Worm (Caenorhabditis elegans) whole organism, L4 larva: ENCODE results near the gene F27C8.3.
A peak's percentile ranks its signal among the peaks of the same experiment; 100 is the strongest.

ENCODE experiments used
- R02D3.7 ChIP-seq: fragments of 150-350 bp; sonication (generic microtip); optimal IDR thresholded peaks from 3 replicates; lab custom pipeline; 2014; ENCODE audit warnings: missing biosample characterization, missing genetic modification characterization
- T26A8.4 ChIP-seq: fragments of 200-800 bp; sonication (Bioruptor generic); IDR thresholded peaks from 2 replicates; pipeline ENCODE4 v1.3.6; 2022; ENCODE audit warnings: missing genetic modification characterization, missing compliant biosample characterization
- Y75B8A.6 ChIP-seq: fragments of 200-800 bp; sonication (Bioruptor generic); IDR thresholded peaks from 2 replicates; pipeline ENCODE4 v1.3.6; 2022; ENCODE audit warnings: missing genetic modification reagents, missing genetic modification characterization, missing compliant biosample characterization
- aha-1 ChIP-seq: fragments of 150-350 bp; peaks from one replicate; lab custom pipeline; 2014; ENCODE audit warnings: missing biosample characterization, missing genetic modification characterization
- arid-1 ChIP-seq: fragments of 200-800 bp; sonication (Bioruptor generic); conservative IDR thresholded peaks from 2 replicates; pipeline ENCODE4 v1.3.6; 2022; ENCODE audit warnings: missing genetic modification reagents, missing genetic modification characterization, missing compliant biosample characterization
- ceh-44 ChIP-seq: fragments of 200-800 bp; sonication (Bioruptor generic); IDR thresholded peaks from 2 replicates; pipeline ENCODE4 v1.3.6; 2022; ENCODE audit warnings: missing genetic modification reagents, missing genetic modification characterization, missing compliant biosample characterization
- ceh-62 ChIP-seq: sonication (generic microtip); optimal IDR thresholded peaks from 2 replicates; lab custom pipeline; 2017; ENCODE audit warnings: missing biosample characterization, missing genetic modification characterization
- ceh-82 ChIP-seq: sonication (generic microtip); optimal IDR thresholded peaks from 2 replicates; lab custom pipeline; 2017; ENCODE audit warnings: missing biosample characterization, missing genetic modification characterization
- cey-2 ChIP-seq: sonication (generic microtip); optimal IDR thresholded peaks from 3 replicates; lab custom pipeline; 2017; ENCODE audit warnings: missing genetic modification characterization, mild to moderate bottlenecking, missing compliant biosample characterization, antibody characterized with exemption, borderline replicate concordance; ENCODE audit not compliant: insufficient read depth
- daf-19 ChIP-seq: fragments of 200-800 bp; sonication (Bioruptor generic); conservative IDR thresholded peaks from 2 replicates; pipeline ENCODE4 v1.3.6; 2022; ENCODE audit warnings: missing genetic modification characterization, missing compliant biosample characterization
- dmd-6 ChIP-seq: fragments of 200-800 bp; sonication (Bioruptor generic); IDR thresholded peaks from 2 replicates; pipeline ENCODE4 v1.3.6; 2022; ENCODE audit warnings: missing genetic modification reagents, missing genetic modification characterization, missing compliant biosample characterization
- dve-1 ChIP-seq: sonication (generic microtip); optimal IDR thresholded peaks from 2 replicates; lab custom pipeline; 2017; ENCODE audit warnings: antibody characterized with exemption, mild to moderate bottlenecking, missing genetic modification characterization, missing compliant biosample characterization; ENCODE audit not compliant: insufficient read depth
- fkh-10 ChIP-seq: fragments of 150-350 bp; optimal IDR thresholded peaks from 2 replicates; lab custom pipeline; 2014; ENCODE audit warnings: missing biosample characterization, missing genetic modification reagents, missing genetic modification characterization
- gei-8 ChIP-seq: fragments of 200-800 bp; sonication (Bioruptor generic); optimal IDR thresholded peaks from 2 replicates; lab custom pipeline; 2018; ENCODE audit warnings: mild to moderate bottlenecking, missing genetic modification characterization, missing compliant biosample characterization
- hif-1 ChIP-seq, 2 experiments: sonication (generic microtip); optimal IDR thresholded peaks; 2 replicates each; lab custom pipeline; 2016 to 2017; ENCODE audit warnings: missing compliant biosample characterization in 2 of 2, missing genetic modification characterization in 2 of 2, missing genetic modification reagents in 2 of 2, missing genotype in 2 of 2, mild to moderate bottlenecking in 1 of 2
- hlh-11 ChIP-seq: fragments of 200-800 bp; sonication (Bioruptor generic); optimal IDR thresholded peaks from 2 replicates; lab custom pipeline; 2018; ENCODE audit warnings: mild to moderate bottlenecking, missing genetic modification characterization, missing compliant biosample characterization
- hlh-30 ChIP-seq: sonication (generic microtip); optimal IDR thresholded peaks from 2 replicates; lab custom pipeline; 2017; ENCODE audit warnings: antibody characterized with exemption, mild to moderate bottlenecking, missing genetic modification characterization, missing compliant biosample characterization; ENCODE audit not compliant: insufficient read depth
- hmg-1.1 ChIP-seq: fragments of 200-800 bp; sonication (Bioruptor generic); IDR thresholded peaks from 2 replicates; pipeline ENCODE4 v1.3.6; 2022; ENCODE audit warnings: missing genetic modification reagents, missing genetic modification characterization, missing compliant biosample characterization
- lim-7 ChIP-seq: fragments of 200-800 bp; sonication (Bioruptor generic); IDR thresholded peaks from 2 replicates; pipeline ENCODE4 v1.3.6; 2022; ENCODE audit warnings: missing genetic modification characterization, missing compliant biosample characterization
- lin-1 ChIP-seq: fragments of 200-800 bp; sonication (Bioruptor generic); IDR thresholded peaks from 2 replicates; pipeline ENCODE4 v1.3.6; 2022; ENCODE audit warnings: missing genetic modification reagents, missing genetic modification characterization, missing compliant biosample characterization
- lin-13 ChIP-seq: fragments of 150-350 bp; optimal IDR thresholded peaks from 2 replicates; lab custom pipeline; 2014; ENCODE audit warnings: missing biosample characterization, missing genetic modification reagents, missing genetic modification characterization
- lin-39 ChIP-seq: fragments of 150-350 bp; optimal IDR thresholded peaks from 2 replicates; lab custom pipeline; 2014; ENCODE audit warnings: missing biosample characterization, missing genetic modification reagents, missing genetic modification characterization
- lir-3 ChIP-seq: sonication (generic microtip); optimal IDR thresholded peaks from 2 replicates; lab custom pipeline; 2016; ENCODE audit warnings: mild to moderate bottlenecking, missing genetic modification characterization, missing compliant biosample characterization
- mdl-1 ChIP-seq, 2 experiments: fragments of 150-350 bp in 1 of 2; sonication (generic microtip) in 1 of 2; optimal IDR thresholded peaks; 2 replicates each; lab custom pipeline; 2014 to 2017; ENCODE audit warnings: missing biosample characterization in 2 of 2, missing genetic modification characterization in 2 of 2
- mdt-29 ChIP-seq: fragments of 200-800 bp; sonication (Bioruptor generic); IDR thresholded peaks from 2 replicates; pipeline ENCODE4 v1.3.6; 2022; ENCODE audit warnings: missing genetic modification reagents, missing genetic modification characterization, missing compliant biosample characterization
- mep-1 ChIP-seq: fragments of 150-350 bp; sonication (generic microtip); optimal IDR thresholded peaks from 3 replicates; lab custom pipeline; 2014; ENCODE audit warnings: missing biosample characterization, missing genetic modification characterization
- mxl-3 ChIP-seq: fragments of 200-800 bp; sonication (Bioruptor generic); optimal IDR thresholded peaks from 2 replicates; lab custom pipeline; 2018; ENCODE audit warnings: mild to moderate bottlenecking, missing genetic modification characterization, missing compliant biosample characterization
- nhr-102 ChIP-seq: sonication (generic microtip); optimal IDR thresholded peaks from 2 replicates; lab custom pipeline; 2016; ENCODE audit warnings: mild to moderate bottlenecking, missing genetic modification characterization, moderate library complexity, missing compliant biosample characterization
- nhr-11 ChIP-seq: fragments of 150-350 bp; optimal IDR thresholded peaks from 2 replicates; lab custom pipeline; 2014; ENCODE audit warnings: missing biosample characterization, missing genetic modification characterization
- nhr-28 ChIP-seq: fragments of 150-350 bp; optimal IDR thresholded peaks from 2 replicates; lab custom pipeline; 2014; ENCODE audit warnings: missing biosample characterization, missing genetic modification characterization
- nhr-42 ChIP-seq: fragments of 200-800 bp; sonication (Bioruptor generic); IDR thresholded peaks from 2 replicates; pipeline ENCODE4 v1.3.6; 2022; ENCODE audit warnings: missing genetic modification characterization, missing compliant biosample characterization
- nhr-6 ChIP-seq: fragments of 150-350 bp; optimal IDR thresholded peaks from 2 replicates; lab custom pipeline; 2014; ENCODE audit warnings: missing biosample characterization, missing genetic modification characterization
- nhr-77 ChIP-seq: fragments of 150-350 bp; optimal IDR thresholded peaks from 2 replicates; lab custom pipeline; 2014; ENCODE audit warnings: missing biosample characterization, missing genetic modification characterization
- php-3 ChIP-seq: fragments of 200-800 bp; sonication (Bioruptor generic); IDR thresholded peaks from 2 replicates; pipeline ENCODE4 v1.3.6; 2022; ENCODE audit warnings: missing genetic modification reagents, missing genetic modification characterization, missing compliant biosample characterization
- pqm-1 ChIP-seq: sonication (generic microtip); optimal IDR thresholded peaks from 2 replicates; lab custom pipeline; 2017; ENCODE audit warnings: missing biosample characterization, missing genetic modification characterization
- spr-1 ChIP-seq: sonication (generic microtip); optimal IDR thresholded peaks from 2 replicates; lab custom pipeline; 2016; ENCODE audit warnings: mild to moderate bottlenecking, missing genetic modification characterization, missing compliant biosample characterization
- tag-97 ChIP-seq: fragments of 200-800 bp; sonication (Bioruptor generic); IDR thresholded peaks from 2 replicates; pipeline ENCODE4 v1.3.6; 2022; ENCODE audit warnings: missing genetic modification characterization, missing compliant biosample characterization
- unc-39 ChIP-seq: sonication (generic microtip); optimal IDR thresholded peaks from 2 replicates; lab custom pipeline; 2017; ENCODE audit warnings: missing biosample characterization, missing genetic modification characterization
- unc-62 ChIP-seq, 3 experiments: fragments of 150-350 bp in 1 of 3; sonication (generic microtip); optimal IDR thresholded peaks in 2 of 3; peaks in 1 of 3; 1 replicate in 1 of 3; 2 replicates in 2 of 3; lab custom pipeline; 2014 to 2017; ENCODE audit warnings: missing biosample characterization in 3 of 3, missing genetic modification characterization in 3 of 3, missing genetic modification reagents in 3 of 3, missing genotype in 1 of 3
- zfp-3 ChIP-seq: fragments of 200-800 bp; sonication (Bioruptor generic); conservative IDR thresholded peaks from 2 replicates; pipeline ENCODE4 v1.3.6; 2022; ENCODE audit warnings: missing genetic modification reagents, missing genetic modification characterization, missing compliant biosample characterization
- zip-11 ChIP-seq: fragments of 200-800 bp; sonication (Bioruptor generic); IDR thresholded peaks from 2 replicates; pipeline ENCODE4 v1.3.6; 2022; ENCODE audit warnings: missing genetic modification characterization, missing compliant biosample characterization
- ztf-11 ChIP-seq: fragments of 150-350 bp; optimal IDR thresholded peaks from 2 replicates; lab custom pipeline; 2014; ENCODE audit warnings: missing biosample characterization, missing genetic modification characterization
- ztf-7 ChIP-seq: fragments of 150-350 bp; optimal IDR thresholded peaks from 2 replicates; lab custom pipeline; 2014; ENCODE audit warnings: missing biosample characterization, missing genetic modification characterization

Gene F27C8.3

DNA sequence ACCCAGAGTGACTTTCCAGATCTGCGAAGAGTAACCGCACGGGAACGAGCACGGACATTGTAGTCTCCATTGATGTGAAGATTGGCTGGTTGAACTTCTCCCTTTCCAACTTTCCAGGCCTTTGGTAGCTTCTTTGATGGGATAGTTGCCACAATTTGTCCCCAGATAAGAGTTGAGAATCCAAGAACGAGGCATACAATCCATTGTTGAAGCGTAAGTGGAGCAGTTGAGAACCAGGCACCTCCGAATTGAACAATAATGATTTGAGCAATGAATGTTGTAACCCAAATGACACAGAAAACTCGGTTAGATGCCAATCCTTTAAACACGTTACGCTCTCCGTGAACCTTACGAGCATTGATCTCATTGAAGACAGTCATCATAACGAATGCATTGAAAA, 31.4 kb upstream of the F27C8.3 start:
- no peak for TF ChIP-seq cey-2
- TF ChIP-seq aha-1 = peak; percentile 60

DNA sequence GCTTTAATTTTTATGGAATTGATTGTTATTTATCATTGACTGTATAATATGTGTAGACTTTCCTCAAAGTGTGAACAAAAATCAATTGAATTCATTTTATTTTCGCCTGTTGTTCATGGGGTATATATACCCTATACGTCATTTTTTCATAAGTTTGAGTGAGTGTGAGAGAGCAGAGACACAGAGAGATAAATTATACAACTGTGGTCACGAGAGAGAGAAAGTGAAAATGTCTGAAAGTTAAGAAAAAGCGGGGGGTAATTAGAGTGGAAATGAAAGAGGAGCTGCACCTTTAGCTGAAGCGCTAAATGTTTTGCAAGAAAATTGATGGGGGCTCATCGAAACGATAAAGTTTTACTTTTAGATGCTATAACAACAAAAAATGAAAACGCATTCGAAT, 30.1 kb upstream of the F27C8.3 start:
- no peak for TF ChIP-seq lin-39 (tag; lab: Kevin White, UChicago)
- 0 out of 2 replicates have a peak, but pooled peaks have one; percentile 13 for TF ChIP-seq arid-1 (GFP tag; lab: Robert Waterston, UW)
- peak; percentile 52 for TF ChIP-seq nhr-28 (tag; lab: Kevin White, UChicago)
- no peak for TF ChIP-seq unc-62 (GFP tag; optimal IDR thresholded peaks at IDR 0.05 in 1 of 2; lab: Kevin White, UChicago)
- no peak for TF ChIP-seq unc-62 (tag; optimal IDR thresholded peaks at IDR 0.05; lab: Kevin White, UChicago)
- TF ChIP-seq dve-1 (tag; lab: Kevin White, UChicago) = peak; percentile 65
- TF ChIP-seq hmg-1.1 (GFP tag; lab: Robert Waterston, UW) = 0 out of 2 replicates have a peak, but pooled peaks have one; percentile 22
- peak; percentile 68 for TF ChIP-seq hlh-30 (tag; lab: Kevin White, UChicago)
- TF ChIP-seq dmd-6 (GFP tag; lab: Robert Waterston, UW) = peak; percentile 42; the same call in 1 of the 2 replicates
- peak in 1 of 2 experiments; percentile 25 for TF ChIP-seq mdl-1 (tag; optimal IDR thresholded peaks at IDR 0.05; lab: Kevin White, UChicago)
- TF ChIP-seq nhr-77 (tag; lab: Kevin White, UChicago) = peak; percentile 21
- TF ChIP-seq hif-1 (tag; optimal IDR thresholded peaks at IDR 0.05; lab: Kevin White, UChicago) = peak in 1 of 2 experiments; percentile 17
- TF ChIP-seq T26A8.4 (GFP tag; lab: Robert Waterston, UW) = no peak
- peak; percentile 27 for TF ChIP-seq hlh-11
- peak; percentile 20 for TF ChIP-seq mep-1 (tag; lab: Kevin White, UChicago)
- TF ChIP-seq mdt-29 (GFP tag; lab: Robert Waterston, UW) = no peak
- TF ChIP-seq, all 104 proteins: peak for 11

DNA sequence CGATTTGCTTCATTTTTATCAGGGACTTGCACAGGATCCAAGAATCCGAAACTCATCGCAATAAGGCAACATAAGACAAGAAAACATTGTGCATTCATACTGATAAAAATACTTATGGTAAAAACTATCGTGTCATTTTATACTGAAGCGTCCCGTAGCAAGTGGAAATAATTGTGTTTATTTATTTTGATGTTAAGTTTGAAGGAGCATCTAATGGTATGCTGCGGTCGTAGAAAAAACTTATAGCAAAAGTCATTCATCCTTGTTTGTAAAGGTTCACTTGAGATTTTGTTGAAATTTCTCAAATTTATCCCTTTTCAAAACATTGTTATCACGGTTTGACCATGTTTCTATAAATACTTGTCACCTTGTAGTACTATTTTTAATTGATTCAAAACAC, 29.3 kb upstream of the F27C8.3 start, which contains the start of gene W09C2.10:
Gene W09C2.10 (minus strand): TSS at position 101 of the 400 bp plus-strand sequence.
- no peak for TF ChIP-seq lin-1 (GFP tag; lab: Robert Waterston, UW)
- no peak for TF ChIP-seq nhr-6 (tag; lab: Kevin White, UChicago)
- TF ChIP-seq hlh-11 = no peak
- no peak for TF ChIP-seq fkh-10 (GFP tag; lab: Kevin White, UChicago)
- TF ChIP-seq ztf-11 (tag; lab: Kevin White, UChicago) = no peak
- no peak for TF ChIP-seq unc-39 (tag; lab: Kevin White, UChicago)
- no peak for TF ChIP-seq zfp-3 (GFP tag; lab: Robert Waterston, UW)
- TF ChIP-seq lim-7 (GFP tag; lab: Robert Waterston, UW) = no peak
- no peak for TF ChIP-seq spr-1 (tag; lab: Kevin White, UChicago)
- no peak for TF ChIP-seq php-3 (GFP tag; lab: Robert Waterston, UW)
- TF ChIP-seq Y75B8A.6 (GFP tag; lab: Robert Waterston, UW) = no peak
- no peak for TF ChIP-seq pqm-1 (tag; lab: Kevin White, UChicago)
- TF ChIP-seq ceh-44 = no peak
- TF ChIP-seq lir-3 (tag; lab: Kevin White, UChicago) = no peak
- no peak for TF ChIP-seq dmd-6 (GFP tag; lab: Robert Waterston, UW)
- no peak for TF ChIP-seq mdl-1 (tag; optimal IDR thresholded peaks at IDR 0.05; lab: Kevin White, UChicago)
- no peak for TF ChIP-seq ztf-7 (tag; lab: Kevin White, UChicago)
- TF ChIP-seq, all 104 proteins: peak for 0

DNA sequence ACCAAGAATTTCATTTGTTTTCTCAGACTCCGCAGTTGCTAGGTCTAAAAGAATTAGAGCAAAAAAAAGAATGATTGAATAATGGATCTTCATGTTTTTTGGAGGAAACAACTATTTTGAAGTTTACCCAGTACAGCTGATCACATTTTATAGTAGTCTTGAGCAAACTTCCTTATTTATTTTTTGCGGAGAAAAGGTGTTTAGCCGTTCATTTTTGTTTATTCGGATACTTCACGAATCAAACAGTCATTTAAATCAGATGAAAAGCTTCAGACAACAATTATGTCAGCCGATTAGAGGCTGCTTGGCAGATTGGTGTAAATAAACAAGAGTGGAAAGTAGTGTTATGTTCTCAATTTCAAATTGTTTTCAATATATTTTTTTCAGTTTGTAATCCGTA, 28.6 kb upstream of the F27C8.3 start, which contains the start of gene W09C2.8:
Gene W09C2.8 (minus strand): TSS at position 101 of the 400 bp plus-strand sequence.
- TF ChIP-seq nhr-42 (GFP tag; lab: Robert Waterston, UW) (no peak), ceh-62 (tag; lab: Kevin White, UChicago) (no peak), ceh-82 (tag; lab: Kevin White, UChicago) (no peak), tag-97 (no peak), daf-19 (no peak), dve-1 (tag; lab: Kevin White, UChicago) (no peak), hlh-11 (no peak), mxl-3 (no peak), lin-39 (tag; lab: Kevin White, UChicago) (no peak), lin-13 (no peak), lim-7 (GFP tag; lab: Robert Waterston, UW) (no peak), gei-8 (GFP tag; lab: Kevin White, UChicago) (no peak), unc-39 (tag; lab: Kevin White, UChicago) (no peak), zip-11 (GFP tag; lab: Robert Waterston, UW) (no peak), R02D3.7 (tag; lab: Kevin White, UChicago) (no peak), nhr-11 (no peak), nhr-102 (tag; lab: Kevin White, UChicago) (no peak)
